Fruit fly (Drosophila melanogaster) whole organism: Measurements from ENCODE around the gene Dr.
A peak's percentile ranks its signal among the peaks of the same experiment; 100 is the strongest.

ENCODE experiments used
- CG8478 ChIP-seq: fragments of >200 bp; optimal IDR thresholded peaks from 2 replicates; lab custom pipeline; 2018; ENCODE audit warnings: inconsistent platforms
- Dll ChIP-seq: fragments of >200 bp; optimal IDR thresholded peaks from 2 replicates; lab custom pipeline; 2017
- EcR ChIP-seq, 2 experiments: fragments of >200 bp; optimal IDR thresholded peaks; 2 replicates each; lab custom pipeline; 2017; ENCODE audit warnings: missing biosample characterization in 2 of 2, missing genetic modification characterization in 2 of 2, missing genetic modification reagents in 2 of 2
- pan ChIP-seq: fragments of >200 bp; optimal IDR thresholded peaks from 2 replicates; lab custom pipeline; 2017
- psq ChIP-seq: fragments of >200 bp; optimal IDR thresholded peaks from 2 replicates; lab custom pipeline; 2017
- usp ChIP-seq: fragments of >200 bp; optimal IDR thresholded peaks from 2 replicates; lab custom pipeline; 2017; ENCODE audit warnings: missing biosample characterization, missing genetic modification characterization, mixed read lengths

The Dr gene

dm6 chr3R:29556003-29556467 is at the start of gene Dr:
Dr (plus strand) TSS chr3R:29556386.
- TF ChIP-seq psq (lab: Kevin White, UChicago) (no peak), usp (GFP tag; lab: Kevin White, UChicago) (no peak), Dll (lab: Kevin White, UChicago) (peak; percentile 54), CG8478 (peak; percentile 98), EcR (GFP tag; optimal IDR thresholded peaks at IDR 0.05; lab: Kevin White, UChicago) (no peak)

dm6 chr3R:29506581-29506980 is 49.6 kb upstream of the Dr start:
- TF ChIP-seq EcR (GFP tag; optimal IDR thresholded peaks at IDR 0.05; lab: Kevin White, UChicago) (no peak), usp (GFP tag; lab: Kevin White, UChicago) (no peak), Dll (lab: Kevin White, UChicago) (peak; percentile 35)

- no peak for TF ChIP-seq psq (lab: Kevin White, UChicago)
- no peak for TF ChIP-seq pan (lab: Kevin White, UChicago)
- no peak for TF ChIP-seq usp (GFP tag; lab: Kevin White, UChicago)
- no peak for TF ChIP-seq CG8478
- TF ChIP-seq Dll (lab: Kevin White, UChicago) = no peak
- TF ChIP-seq EcR (GFP tag; optimal IDR thresholded peaks at IDR 0.05; lab: Kevin White, UChicago) = no peak
Observed at dm6 chr3R:29508551-29509266, 47.5 kb upstream of the Dr start.

- TF ChIP-seq Dll (lab: Kevin White, UChicago) (no peak), pan (lab: Kevin White, UChicago) (no peak), EcR (GFP tag; optimal IDR thresholded peaks at IDR 0.05; lab: Kevin White, UChicago) (no peak), psq (lab: Kevin White, UChicago) (no peak), usp (GFP tag; lab: Kevin White, UChicago) (no peak), CG8478 (no peak)
Observed at dm6 chr3R:29511472-29511871, 44.7 kb upstream of the Dr start.

- TF ChIP-seq CG8478 (no peak), EcR (GFP tag; optimal IDR thresholded peaks at IDR 0.05; lab: Kevin White, UChicago) (no peak), pan (lab: Kevin White, UChicago) (no peak), usp (GFP tag; lab: Kevin White, UChicago) (no peak)
Observed at dm6 chr3R:29512306-29513044, 43.7 kb upstream of the Dr start.

dm6 chr3R:29515417-29515816 is 40.8 kb upstream of the Dr start, which contains the start of gene ND-20L:
ND-20L (plus strand) TSS chr3R:29515717.
- TF ChIP-seq pan (lab: Kevin White, UChicago) = no peak
- TF ChIP-seq psq (lab: Kevin White, UChicago) = no peak
- TF ChIP-seq EcR (GFP tag; optimal IDR thresholded peaks at IDR 0.05; lab: Kevin White, UChicago) = no peak
- no peak for TF ChIP-seq CG8478
- TF ChIP-seq Dll (lab: Kevin White, UChicago) = no peak
- TF ChIP-seq usp (GFP tag; lab: Kevin White, UChicago) = no peak

dm6 chr3R:29516766-29517165 is 39.4 kb upstream of the Dr start:
- TF ChIP-seq pan (lab: Kevin White, UChicago) (no peak), CG8478 (no peak), psq (lab: Kevin White, UChicago) (no peak), Dll (lab: Kevin White, UChicago) (no peak), EcR (GFP tag; optimal IDR thresholded peaks at IDR 0.05; lab: Kevin White, UChicago) (no peak), usp (GFP tag; lab: Kevin White, UChicago) (no peak)

dm6 chr3R:29517923-29518322 is 38.3 kb upstream of the Dr start:
- TF ChIP-seq Dll (lab: Kevin White, UChicago) (no peak), CG8478 (no peak), pan (lab: Kevin White, UChicago) (no peak), EcR (GFP tag; optimal IDR thresholded peaks at IDR 0.05; lab: Kevin White, UChicago) (no peak), psq (lab: Kevin White, UChicago) (no peak), usp (GFP tag; lab: Kevin White, UChicago) (no peak)

- TF ChIP-seq EcR (GFP tag; optimal IDR thresholded peaks at IDR 0.05; lab: Kevin White, UChicago) = no peak
- no peak for TF ChIP-seq psq (lab: Kevin White, UChicago)
- TF ChIP-seq usp (GFP tag; lab: Kevin White, UChicago) = no peak
- no peak for TF ChIP-seq pan (lab: Kevin White, UChicago)
- TF ChIP-seq CG8478 = no peak
- no peak for TF ChIP-seq Dll (lab: Kevin White, UChicago)
Observed at dm6 chr3R:29518498-29518897, 37.7 kb upstream of the Dr start.

dm6 chr3R:29519332-29519731 is 36.9 kb upstream of the Dr start:
- no peak for TF ChIP-seq psq (lab: Kevin White, UChicago)
- no peak for TF ChIP-seq usp (GFP tag; lab: Kevin White, UChicago)
- TF ChIP-seq pan (lab: Kevin White, UChicago) = no peak
- TF ChIP-seq EcR (GFP tag; optimal IDR thresholded peaks at IDR 0.05; lab: Kevin White, UChicago) = no peak
- TF ChIP-seq Dll (lab: Kevin White, UChicago) = no peak
- TF ChIP-seq CG8478 = no peak

- no peak for TF ChIP-seq psq (lab: Kevin White, UChicago)
- TF ChIP-seq pan (lab: Kevin White, UChicago) = no peak
- TF ChIP-seq EcR (GFP tag; optimal IDR thresholded peaks at IDR 0.05; lab: Kevin White, UChicago) = no peak
- TF ChIP-seq Dll (lab: Kevin White, UChicago) = no peak
- no peak for TF ChIP-seq CG8478
- no peak for TF ChIP-seq usp (GFP tag; lab: Kevin White, UChicago)
Observed at dm6 chr3R:29520215-29520614, 36.0 kb upstream of the Dr start.
